Fruit fly (Drosophila melanogaster) whole organism, prepupa: ENCODE results near the gene Rph.

Experiments used
- Blimp-1 ChIP-seq: fragments of 200-800 bp; sonication (Bioruptor generic); optimal IDR thresholded peaks from 3 replicates; lab custom pipeline; 2017; ENCODE audit warnings: missing biosample characterization, missing genetic modification characterization, mild to moderate bottlenecking, moderate library complexity, missing genetic modification reagents
- CG10669 ChIP-seq: fragments of 200-800 bp; sonication (Bioruptor generic); optimal IDR thresholded peaks from 3 replicates; lab custom pipeline; 2018; ENCODE audit warnings: missing biosample characterization, mild to moderate bottlenecking, missing genetic modification characterization, moderate library complexity
- CG11294 ChIP-seq: fragments of 200-800 bp; sonication (Bioruptor generic); IDR thresholded peaks from 2 replicates; pipeline ENCODE4 v1.3.6; 2022; ENCODE audit warnings: missing biosample characterization, missing genetic modification characterization
- CG11762 ChIP-seq: fragments of 200-800 bp; sonication (Bioruptor generic); optimal IDR thresholded peaks from 3 replicates; lab custom pipeline; 2016; ENCODE audit warnings: missing biosample characterization, missing genetic modification characterization; ENCODE audit not compliant: insufficient read depth
- CG11902 ChIP-seq: fragments of 200-800 bp; sonication (Bioruptor generic); optimal IDR thresholded peaks from 3 replicates; lab custom pipeline; 2016; ENCODE audit warnings: missing biosample characterization, missing genetic modification characterization
- CG1621 ChIP-seq: fragments of 200-800 bp; sonication (Bioruptor generic); optimal IDR thresholded peaks from 3 replicates; lab custom pipeline; 2018; ENCODE audit warnings: missing biosample characterization, mild to moderate bottlenecking, missing genetic modification characterization
- CG16779 ChIP-seq: fragments of 200-800 bp; sonication (Bioruptor generic); optimal IDR thresholded peaks from 3 replicates; lab custom pipeline; 2017; ENCODE audit warnings: missing biosample characterization, mild to moderate bottlenecking, missing genetic modification characterization
- CG3032 ChIP-seq: fragments of 200-800 bp; optimal IDR thresholded peaks from 2 replicates; lab custom pipeline; 2019; ENCODE audit warnings: missing biosample characterization, mild to moderate bottlenecking, missing genetic modification characterization, moderate library complexity
- CG31627 ChIP-seq: fragments of 200-800 bp; sonication (Bioruptor generic); optimal IDR thresholded peaks from 3 replicates; lab custom pipeline; 2016; ENCODE audit warnings: missing biosample characterization, missing genetic modification characterization
- CG32006 ChIP-seq: fragments of 200-800 bp; sonication (Bioruptor generic); optimal IDR thresholded peaks from 3 replicates; lab custom pipeline; 2017; ENCODE audit warnings: missing biosample characterization, mild to moderate bottlenecking, missing genetic modification characterization
- CG34406 ChIP-seq: fragments of 200-800 bp; sonication (Bioruptor generic); optimal IDR thresholded peaks from 3 replicates; lab custom pipeline; 2016; ENCODE audit warnings: missing biosample characterization, missing genetic modification characterization
- CG3919 ChIP-seq: fragments of 200-800 bp; sonication (Bioruptor generic); optimal IDR thresholded peaks from 3 replicates; lab custom pipeline; 2016; ENCODE audit warnings: missing biosample characterization, missing genetic modification characterization
- CG4318 ChIP-seq: fragments of 200-800 bp; sonication (Bioruptor generic); optimal IDR thresholded peaks from 3 replicates; lab custom pipeline; 2017; ENCODE audit warnings: missing biosample characterization, mild to moderate bottlenecking, missing genetic modification characterization
- CG6163 ChIP-seq: fragments of 200-800 bp; sonication (Bioruptor generic); IDR thresholded peaks from 3 replicates; pipeline ENCODE4 v1.3.6; 2022; ENCODE audit warnings: missing biosample characterization, missing genetic modification characterization
- CG6854 ChIP-seq: fragments of 200-800 bp; sonication (Bioruptor generic); optimal IDR thresholded peaks from 2 replicates; lab custom pipeline; 2017; ENCODE audit warnings: missing biosample characterization, mild to moderate bottlenecking, missing genetic modification characterization
- CG7368 ChIP-seq: fragments of 200-800 bp; sonication (Bioruptor generic); optimal IDR thresholded peaks from 3 replicates; lab custom pipeline; 2016; ENCODE audit warnings: missing biosample characterization, missing genetic modification characterization
- CG8119 ChIP-seq: fragments of 200-800 bp; sonication (Bioruptor generic); IDR thresholded peaks from 3 replicates; pipeline ENCODE4 v1.3.6; 2022; ENCODE audit warnings: missing biosample characterization, missing genetic modification characterization
- CG8319 ChIP-seq: fragments of 200-800 bp; sonication (Bioruptor generic); optimal IDR thresholded peaks from 3 replicates; lab custom pipeline; 2016; ENCODE audit warnings: missing biosample characterization, missing genetic modification characterization
- CG8632 ChIP-seq: fragments of 200-800 bp; sonication (Bioruptor generic); optimal IDR thresholded peaks from 3 replicates; lab custom pipeline; 2016; ENCODE audit warnings: missing biosample characterization, missing genetic modification characterization
- CG9139 ChIP-seq: fragments of 200-800 bp; sonication (Bioruptor generic); optimal IDR thresholded peaks from 3 replicates; lab custom pipeline; 2017; ENCODE audit warnings: missing biosample characterization, mild to moderate bottlenecking, missing genetic modification characterization
- Eip75B ChIP-seq: fragments of 200-800 bp; sonication (Bioruptor generic); optimal IDR thresholded peaks from 3 replicates; lab custom pipeline; 2016; ENCODE audit warnings: missing biosample characterization, missing genetic modification characterization
- Eip78C ChIP-seq: fragments of 200-800 bp; sonication (Bioruptor generic); peaks from one replicate; lab custom pipeline; 2016; ENCODE audit warnings: missing biosample characterization, missing genetic modification characterization
- Eip93F ChIP-seq: fragments of 200-800 bp; sonication (Bioruptor generic); optimal IDR thresholded peaks from 2 replicates; lab custom pipeline; 2016; ENCODE audit warnings: missing biosample characterization, mild to moderate bottlenecking, missing genetic modification characterization
- Ets21C ChIP-seq: fragments of 200-800 bp; sonication (Bioruptor generic); optimal IDR thresholded peaks from 3 replicates; lab custom pipeline; 2016; ENCODE audit warnings: missing biosample characterization, missing genetic modification characterization
- Ets96B ChIP-seq: fragments of 200-800 bp; optimal IDR thresholded peaks from 2 replicates; lab custom pipeline; 2019; ENCODE audit warnings: missing biosample characterization, mild to moderate bottlenecking, missing genetic modification characterization, moderate library complexity
- Gug ChIP-seq: fragments of 200-800 bp; sonication (Bioruptor generic); IDR thresholded peaks from 2 replicates; pipeline ENCODE4 v1.3.6; 2022; ENCODE audit warnings: missing biosample characterization, missing genetic modification characterization
- Hr38 ChIP-seq: sonication (Bioruptor generic); optimal IDR thresholded peaks from 2 replicates; lab custom pipeline; 2016; ENCODE audit warnings: missing biosample characterization, missing genetic modification characterization
- Hr39 ChIP-seq: fragments of 200-800 bp; sonication (Bioruptor generic); optimal IDR thresholded peaks from 2 replicates; lab custom pipeline; 2016; ENCODE audit warnings: missing biosample characterization, missing genetic modification characterization
- Hr4 ChIP-seq: fragments of 200-800 bp; sonication (Bioruptor generic); optimal IDR thresholded peaks from 3 replicates; lab custom pipeline; 2016; ENCODE audit warnings: missing biosample characterization, missing genetic modification characterization
- Lpt ChIP-seq: fragments of 200-800 bp; sonication (Bioruptor generic); optimal IDR thresholded peaks from 3 replicates; lab custom pipeline; 2016; ENCODE audit warnings: missing biosample characterization, missing genetic modification characterization
- OdsH ChIP-seq: fragments of 200-800 bp; sonication (Bioruptor generic); optimal IDR thresholded peaks from 3 replicates; lab custom pipeline; 2016; ENCODE audit warnings: missing biosample characterization, missing genetic modification characterization
- Smox ChIP-seq: fragments of 200-800 bp; sonication (Bioruptor generic); optimal IDR thresholded peaks from 3 replicates; lab custom pipeline; 2016; ENCODE audit warnings: missing biosample characterization, missing genetic modification characterization
- Sox14 ChIP-seq: fragments of 200-800 bp; sonication (Bioruptor generic); optimal IDR thresholded peaks from 3 replicates; lab custom pipeline; 2016; ENCODE audit warnings: missing biosample characterization, missing genetic modification characterization
- Sox15 ChIP-seq: fragments of 200-800 bp; sonication (Bioruptor generic); optimal IDR thresholded peaks from 3 replicates; lab custom pipeline; 2016; ENCODE audit warnings: missing biosample characterization, missing genetic modification characterization
- achi ChIP-seq: fragments of 200-800 bp; sonication (Bioruptor generic); optimal IDR thresholded peaks from 3 replicates; lab custom pipeline; 2016; ENCODE audit warnings: missing biosample characterization, missing genetic modification characterization
- acj6 ChIP-seq: fragments of 200-800 bp; sonication (Bioruptor generic); optimal IDR thresholded peaks from 3 replicates; lab custom pipeline; 2016; ENCODE audit warnings: missing biosample characterization, missing genetic modification characterization
- cyc ChIP-seq: fragments of 200-800 bp; sonication (Bioruptor generic); optimal IDR thresholded peaks from 3 replicates; lab custom pipeline; 2016; ENCODE audit warnings: missing biosample characterization, missing genetic modification characterization
- dac ChIP-seq: fragments of 200-800 bp; sonication (Bioruptor generic); optimal IDR thresholded peaks from 2 replicates; lab custom pipeline; 2017; ENCODE audit warnings: missing biosample characterization, mild to moderate bottlenecking, missing genetic modification characterization
- esn ChIP-seq: fragments of 200-800 bp; sonication (Bioruptor generic); optimal IDR thresholded peaks from 2 replicates; lab custom pipeline; 2016; ENCODE audit warnings: missing biosample characterization, mild to moderate bottlenecking, missing genetic modification characterization, moderate library complexity
- fd59A ChIP-seq: fragments of 200-800 bp; sonication (Bioruptor generic); optimal IDR thresholded peaks from 2 replicates; lab custom pipeline; 2017; ENCODE audit warnings: missing biosample characterization, mild to moderate bottlenecking, missing genetic modification characterization, missing genetic modification reagents
- fd85E ChIP-seq: fragments of 200-800 bp; sonication (Bioruptor generic); optimal IDR thresholded peaks from 3 replicates; lab custom pipeline; 2016; ENCODE audit warnings: missing biosample characterization, missing genetic modification characterization
- net ChIP-seq: fragments of 200-800 bp; sonication (Bioruptor generic); optimal IDR thresholded peaks from 3 replicates; lab custom pipeline; 2016; ENCODE audit warnings: missing biosample characterization, missing genetic modification characterization
- spab ChIP-seq: fragments of 200-800 bp; sonication (Bioruptor generic); optimal IDR thresholded peaks from 2 replicates; lab custom pipeline; 2017; ENCODE audit warnings: missing biosample characterization, mild to moderate bottlenecking, missing genetic modification characterization, missing genetic modification reagents
- ss ChIP-seq, 2 experiments: fragments of 200-800 bp; sonication (Bioruptor generic); optimal IDR thresholded peaks; 2 replicates in 1 of 2; 3 replicates in 1 of 2; lab custom pipeline; 2017 to 2018; ENCODE audit warnings: mild to moderate bottlenecking in 2 of 2, missing biosample characterization in 2 of 2, missing genetic modification characterization in 2 of 2, moderate library complexity in 1 of 2
- svp ChIP-seq: fragments of 200-800 bp; sonication (Bioruptor generic); peaks from one replicate; lab custom pipeline; 2016; ENCODE audit warnings: missing biosample characterization, missing genetic modification characterization
- topi ChIP-seq: fragments of 200-800 bp; sonication (Bioruptor generic); optimal IDR thresholded peaks from 3 replicates; lab custom pipeline; 2016; ENCODE audit warnings: missing biosample characterization, missing genetic modification characterization
- vri ChIP-seq: fragments of 200-800 bp; sonication (Bioruptor generic); optimal IDR thresholded peaks from 3 replicates; lab custom pipeline; 2016; ENCODE audit warnings: missing biosample characterization, mild to moderate bottlenecking, missing genetic modification characterization

Rph gene

DNA sequence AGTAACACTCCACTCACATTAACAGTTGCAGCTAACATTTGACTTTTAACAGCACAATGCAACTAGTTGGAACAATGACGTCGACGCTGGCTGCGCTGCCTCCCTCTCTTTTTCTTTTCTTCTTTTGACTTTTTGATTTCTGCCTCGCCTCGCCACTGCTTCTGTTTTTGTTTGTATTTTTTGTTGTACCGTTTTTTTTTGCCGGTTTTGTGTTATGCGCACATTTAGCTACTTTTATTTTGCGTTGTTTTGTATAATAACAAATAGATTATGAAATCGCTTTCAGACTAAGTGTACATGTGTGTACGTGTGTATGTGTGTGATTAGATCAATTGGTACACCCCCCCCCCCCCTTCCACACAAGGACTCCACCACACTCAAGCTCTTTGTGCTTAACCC lies 14.9 kb downstream of the Rph start (continued):
- no peak for TF ChIP-seq CG3032 (tag; lab: Kevin White, UChicago)
- no peak for TF ChIP-seq spab (GFP tag; lab: Kevin White, UChicago)
- TF ChIP-seq Lpt (GFP tag; lab: Kevin White, UChicago), result no peak
- peak; percentile 36 for TF ChIP-seq vri (GFP tag; lab: Kevin White, UChicago)
- TF ChIP-seq esn (GFP tag; lab: Kevin White, UChicago), result no peak
- no peak for TF ChIP-seq CG31627 (GFP tag; lab: Kevin White, UChicago)
- TF ChIP-seq CG9139 (GFP tag; lab: Kevin White, UChicago), result peak; percentile 17

dm6 chrX:10741754-10742577 lies 15.5 kb downstream of the Rph start:
- TF ChIP-seq OdsH (GFP tag; lab: Kevin White, UChicago), result no peak
- no peak for TF ChIP-seq CG8632
- TF ChIP-seq vri (GFP tag; lab: Kevin White, UChicago), result peak; percentile 32
- no peak for TF ChIP-seq fd85E (GFP tag; lab: Kevin White, UChicago)
- TF ChIP-seq CG9139 (GFP tag; lab: Kevin White, UChicago), result peak; percentile 28
- TF ChIP-seq Sox15 (GFP tag; lab: Kevin White, UChicago), result no peak
- TF ChIP-seq fd59A (GFP tag; lab: Kevin White, UChicago), result no peak
- no peak for TF ChIP-seq cyc (GFP tag; lab: Kevin White, UChicago)
- TF ChIP-seq CG11762 (GFP tag; lab: Kevin White, UChicago), result peak; percentile 14
- TF ChIP-seq CG4318 (GFP tag; lab: Kevin White, UChicago), result no peak
- peak; percentile 35 for TF ChIP-seq CG16779
- TF ChIP-seq CG34406 (GFP tag; lab: Kevin White, UChicago), result no peak
- TF ChIP-seq Eip78C (GFP tag; lab: Kevin White, UChicago), result peak; percentile 37
- peak; percentile 40; the same call in 1 of the 3 replicates for TF ChIP-seq CG8119
- no peak for TF ChIP-seq Hr39 (GFP tag; lab: Kevin White, UChicago)
- TF ChIP-seq acj6 (GFP tag; lab: Kevin White, UChicago), result no peak
- TF ChIP-seq Lpt (GFP tag; lab: Kevin White, UChicago), result peak; percentile 37
- peak; percentile 62 to 69 for TF ChIP-seq ss (GFP tag; optimal IDR thresholded peaks at IDR 0.05; lab: Kevin White, UChicago)
- TF ChIP-seq CG3919 (GFP tag; lab: Kevin White, UChicago), result peak; percentile 7
- no peak for TF ChIP-seq topi
- TF ChIP-seq net (GFP tag; lab: Kevin White, UChicago), result peak; percentile 24
- no peak for TF ChIP-seq Blimp-1 (GFP tag; lab: Kevin White, UChicago)
- no peak for TF ChIP-seq achi (GFP tag; lab: Kevin White, UChicago)
- TF ChIP-seq spab (GFP tag; lab: Kevin White, UChicago), result peak; percentile 42
- TF ChIP-seq Eip75B (GFP tag; lab: Kevin White, UChicago), result no peak
- TF ChIP-seq Smox (GFP tag; lab: Kevin White, UChicago), result no peak
- no peak for TF ChIP-seq CG8319 (GFP tag; lab: Kevin White, UChicago)
- TF ChIP-seq dac (GFP tag; lab: Kevin White, UChicago), result no peak
- no peak for TF ChIP-seq Hr38 (GFP tag; lab: Kevin White, UChicago)
- TF ChIP-seq Sox14 (GFP tag; lab: Kevin White, UChicago), result peak; percentile 86
- peak; percentile 42 for TF ChIP-seq CG10669 (GFP tag; lab: Kevin White, UChicago)
- TF ChIP-seq CG1621 (tag; lab: Kevin White, UChicago), result peak; percentile 14
- peak; percentile 66 for TF ChIP-seq svp
- TF ChIP-seq Gug (GFP tag; lab: Robert Waterston, UW), result 0 out of 2 replicates have a peak, but pooled peaks have one; percentile 15
- no peak for TF ChIP-seq Ets21C (GFP tag; lab: Kevin White, UChicago)
- no peak for TF ChIP-seq CG7368
- TF ChIP-seq CG31627 (GFP tag; lab: Kevin White, UChicago), result no peak
- TF ChIP-seq CG6163, result peak; percentile 77; the same call in 2 of the 3 replicates
- TF ChIP-seq CG3032 (tag; lab: Kevin White, UChicago), result peak; percentile 24
- no peak for TF ChIP-seq Hr4 (GFP tag; lab: Kevin White, UChicago)
- no peak for TF ChIP-seq esn (GFP tag; lab: Kevin White, UChicago)
- peak; percentile 22 for TF ChIP-seq CG32006 (GFP tag; lab: Kevin White, UChicago)
- TF ChIP-seq Ets96B (tag; lab: Kevin White, UChicago), result peak; percentile 21
- TF ChIP-seq CG6854, result peak; percentile 2
- no peak for TF ChIP-seq CG11902 (GFP tag; lab: Kevin White, UChicago)
- no peak for TF ChIP-seq CG11294 (GFP tag; lab: Robert Waterston, UW)
- no peak for TF ChIP-seq Eip93F (GFP tag; lab: Kevin White, UChicago)
